Worm (Caenorhabditis elegans) whole organism, mixed stage, embryonic: ENCODE results near the gene Y54E2A.7.

Source experiments
- nhr-237 ChIP-seq: fragments of 150-350 bp; optimal IDR thresholded peaks from 2 replicates; lab custom pipeline; 2014; ENCODE audit warnings: missing biosample characterization, missing genetic modification characterization
- ztf-11 ChIP-seq: fragments of 150-350 bp; optimal IDR thresholded peaks from 2 replicates; lab custom pipeline; 2014; ENCODE audit warnings: missing biosample characterization, missing genetic modification characterization

- TF ChIP-seq ztf-11 (tag; lab: Kevin White, UChicago) (no peak), nhr-237 (tag; lab: Kevin White, UChicago) (no peak)
Measured at ce11 chrII:14785906-14786305, 13.1 kb upstream of the Y54E2A.7 start, which contains the start of gene Y54E2A.9.
